Fruit fly (Drosophila melanogaster) whole organism, embryonic: Measurements from ENCODE around the gene eEF1alpha2.

Experiments used
- Atf6 ChIP-seq: fragments of 200-800 bp; sonication (Bioruptor generic); IDR thresholded peaks from 2 replicates; pipeline ENCODE4 v1.3.6; 2022; ENCODE audit warnings: missing biosample characterization, missing genetic modification characterization
- CG10267 ChIP-seq: fragments of 200-800 bp; sonication (Bioruptor generic); optimal IDR thresholded peaks from 2 replicates; lab custom pipeline; 2018; ENCODE audit warnings: missing biosample characterization, mild to moderate bottlenecking, missing genetic modification characterization, moderate library complexity
- CG10274 ChIP-seq: fragments of 200-800 bp; sonication (Bioruptor generic); optimal IDR thresholded peaks from 3 replicates; lab custom pipeline; 2017; ENCODE audit warnings: missing biosample characterization, mild to moderate bottlenecking, missing genetic modification characterization
- CG10543 ChIP-seq: fragments of 200-800 bp; sonication (Bioruptor generic); optimal IDR thresholded peaks from 3 replicates; lab custom pipeline; 2017; ENCODE audit warnings: missing biosample characterization, mild to moderate bottlenecking, missing genetic modification characterization, moderate library complexity
- CG12155 ChIP-seq: fragments of 200-800 bp; sonication (Bioruptor generic); optimal IDR thresholded peaks from 3 replicates; lab custom pipeline; 2016; ENCODE audit warnings: missing biosample characterization, missing genetic modification characterization
- CG12769 ChIP-seq: fragments of 200-800 bp; sonication (Bioruptor generic); optimal IDR thresholded peaks from 2 replicates; lab custom pipeline; 2019; ENCODE audit warnings: missing biosample characterization, mild to moderate bottlenecking, missing genetic modification characterization, moderate library complexity
- CG15011 ChIP-seq: fragments of 200-800 bp; sonication (Bioruptor generic); optimal IDR thresholded peaks from 3 replicates; lab custom pipeline; 2018; ENCODE audit warnings: missing biosample characterization, mild to moderate bottlenecking, missing genetic modification characterization
- CG17186 ChIP-seq: fragments of 200-800 bp; sonication (Bioruptor generic); optimal IDR thresholded peaks from 3 replicates; lab custom pipeline; 2017; ENCODE audit warnings: missing biosample characterization, missing genetic modification reagents, missing genetic modification characterization
- CG17328 ChIP-seq: fragments of 200-800 bp; sonication (Bioruptor generic); IDR thresholded peaks from 2 replicates; pipeline ENCODE4 v1.3.6; 2022; ENCODE audit warnings: missing biosample characterization, missing genetic modification characterization
- CG17829 ChIP-seq: fragments of 200-800 bp; optimal IDR thresholded peaks from 2 replicates; lab custom pipeline; 2019; ENCODE audit warnings: missing biosample characterization, mild to moderate bottlenecking, missing genetic modification characterization, moderate library complexity
- CG1832 ChIP-seq: fragments of 200-800 bp; sonication (Bioruptor generic); optimal IDR thresholded peaks from 2 replicates; lab custom pipeline; 2017; ENCODE audit warnings: missing biosample characterization, mild to moderate bottlenecking, missing genetic modification characterization, inconsistent platforms
- CG2116 ChIP-seq: fragments of 200-800 bp; sonication (Bioruptor generic); optimal IDR thresholded peaks from 3 replicates; lab custom pipeline; 2018; ENCODE audit warnings: missing biosample characterization, mild to moderate bottlenecking, missing genetic modification characterization
- CG31224 ChIP-seq: fragments of 200-800 bp; sonication (Bioruptor generic); IDR thresholded peaks from 2 replicates; pipeline ENCODE4 v1.3.6; 2022; ENCODE audit warnings: missing biosample characterization, missing genetic modification characterization
- CG32772 ChIP-seq: fragments of 200-800 bp; sonication (Bioruptor generic); IDR thresholded peaks from 2 replicates; pipeline ENCODE4 v1.3.6; 2022; ENCODE audit warnings: missing biosample characterization, missing genetic modification characterization
- CG4328 ChIP-seq: fragments of 200-800 bp; sonication (Bioruptor generic); optimal IDR thresholded peaks from 3 replicates; lab custom pipeline; 2017; ENCODE audit warnings: missing biosample characterization, missing genetic modification reagents, missing genetic modification characterization
- CG4820 ChIP-seq: fragments of 200-800 bp; sonication (Bioruptor generic); optimal IDR thresholded peaks from 3 replicates; lab custom pipeline; 2016; ENCODE audit warnings: missing biosample characterization, missing genetic modification characterization
- CG7745 ChIP-seq: fragments of 200-800 bp; sonication (Bioruptor generic); optimal IDR thresholded peaks from 2 replicates; lab custom pipeline; 2018; ENCODE audit warnings: missing biosample characterization, mild to moderate bottlenecking, missing genetic modification characterization, moderate library complexity
- CG8944 ChIP-seq: fragments of 200-800 bp; sonication (Bioruptor generic); optimal IDR thresholded peaks from 3 replicates; lab custom pipeline; 2016; ENCODE audit warnings: missing biosample characterization, missing genetic modification characterization
- CG9876 ChIP-seq: fragments of 200-800 bp; sonication (Bioruptor generic); optimal IDR thresholded peaks from 2 replicates; lab custom pipeline; 2016; ENCODE audit warnings: missing biosample characterization, missing genetic modification characterization
- Chrac-16 ChIP-seq: fragments of 200-800 bp; sonication (Bioruptor generic); optimal IDR thresholded peaks from 3 replicates; lab custom pipeline; 2016; ENCODE audit warnings: missing biosample characterization, missing genetic modification characterization
- D19B ChIP-seq: fragments of 200-800 bp; sonication (Bioruptor generic); optimal IDR thresholded peaks from 2 replicates; lab custom pipeline; 2017; ENCODE audit warnings: missing biosample characterization, mild to moderate bottlenecking, missing genetic modification characterization
- Deaf1 ChIP-seq: fragments of 200-800 bp; optimal IDR thresholded peaks from 3 replicates; lab custom pipeline; 2019; ENCODE audit warnings: missing biosample characterization, mild to moderate bottlenecking, missing genetic modification characterization, moderate library complexity
- Dp ChIP-seq: fragments of 200-800 bp; sonication (Bioruptor generic); optimal IDR thresholded peaks from 2 replicates; lab custom pipeline; 2018; ENCODE audit warnings: missing biosample characterization, mild to moderate bottlenecking, missing genetic modification characterization, moderate library complexity
- Ets65A ChIP-seq: fragments of 200-800 bp; sonication (Bioruptor generic); peaks from one replicate; lab custom pipeline; 2016; ENCODE audit warnings: missing biosample characterization, missing genetic modification characterization
- Fer1 ChIP-seq: fragments of 200-800 bp; sonication (Bioruptor generic); optimal IDR thresholded peaks from 2 replicates; lab custom pipeline; 2017; ENCODE audit warnings: missing biosample characterization, mild to moderate bottlenecking, missing genetic modification characterization
- Hmr ChIP-seq: fragments of 200-800 bp; sonication (Bioruptor generic); optimal IDR thresholded peaks from 3 replicates; lab custom pipeline; 2017; ENCODE audit warnings: mild to moderate bottlenecking, missing biosample characterization, missing genetic modification reagents, missing genetic modification characterization
- Kr ChIP-seq: fragments of 200-800 bp; sonication (Bioruptor generic); optimal IDR thresholded peaks from 2 replicates; lab custom pipeline; 2017; ENCODE audit warnings: missing biosample characterization, mild to moderate bottlenecking, missing genetic modification characterization
- Lhr ChIP-seq: fragments of 200-800 bp; sonication (Bioruptor generic); optimal IDR thresholded peaks from 3 replicates; lab custom pipeline; 2017; ENCODE audit warnings: mild to moderate bottlenecking, missing biosample characterization, missing genetic modification reagents, missing genetic modification characterization
- Max ChIP-seq: fragments of 200-800 bp; sonication (Bioruptor generic); optimal IDR thresholded peaks from 2 replicates; lab custom pipeline; 2016; ENCODE audit warnings: missing biosample characterization, mild to moderate bottlenecking, missing genetic modification characterization
- Meics ChIP-seq: fragments of 200-800 bp; sonication (Bioruptor generic); optimal IDR thresholded peaks from 2 replicates; lab custom pipeline; 2017; ENCODE audit warnings: missing biosample characterization, mild to moderate bottlenecking, missing genetic modification characterization
- NK7.1 ChIP-seq: fragments of 200-800 bp; sonication (Bioruptor generic); optimal IDR thresholded peaks from 3 replicates; lab custom pipeline; 2016; ENCODE audit warnings: missing biosample characterization, missing genetic modification characterization
- Poxn ChIP-seq: fragments of 200-800 bp; sonication (Bioruptor generic); IDR thresholded peaks from 2 replicates; pipeline ENCODE4 v1.3.6; 2022; ENCODE audit warnings: missing biosample characterization, missing genetic modification characterization
- Ptx1 ChIP-seq: fragments of 200-800 bp; sonication (Bioruptor generic); IDR thresholded peaks from 2 replicates; pipeline ENCODE4 v1.3.6; 2022; ENCODE audit warnings: missing biosample characterization, missing genetic modification characterization
- Sry-δ ChIP-seq: fragments of 200-800 bp; sonication (Bioruptor generic); optimal IDR thresholded peaks from 2 replicates; lab custom pipeline; 2016; ENCODE audit warnings: missing biosample characterization, missing genetic modification characterization
- ase ChIP-seq: fragments of 200-800 bp; sonication (Bioruptor generic); IDR thresholded peaks from 3 replicates; pipeline ENCODE4 v1.3.6; 2022; ENCODE audit warnings: missing biosample characterization, missing genetic modification characterization
- ato ChIP-seq: fragments of 200-800 bp; sonication (Bioruptor generic); IDR thresholded peaks from 2 replicates; pipeline ENCODE4 v1.3.6; 2022; ENCODE audit warnings: missing biosample characterization, missing genetic modification characterization; ENCODE audit not compliant: partially characterized antibody
- crc ChIP-seq: fragments of 200-800 bp; sonication (Bioruptor generic); optimal IDR thresholded peaks from 2 replicates; lab custom pipeline; 2016; ENCODE audit warnings: missing biosample characterization, missing genetic modification characterization
- dm ChIP-seq: fragments of 200-800 bp; sonication (Bioruptor generic); optimal IDR thresholded peaks from 3 replicates; lab custom pipeline; 2016; ENCODE audit warnings: missing biosample characterization, missing genetic modification characterization
- fd102C ChIP-seq: fragments of 200-800 bp; sonication (Bioruptor generic); optimal IDR thresholded peaks from 2 replicates; lab custom pipeline; 2018; ENCODE audit warnings: missing biosample characterization, mild to moderate bottlenecking, missing genetic modification characterization, moderate library complexity
- gcm ChIP-seq: fragments of 200-800 bp; sonication (Bioruptor generic); optimal IDR thresholded peaks from 2 replicates; lab custom pipeline; 2019; ENCODE audit warnings: missing biosample characterization, mild to moderate bottlenecking, missing genetic modification characterization, moderate library complexity
- hkb ChIP-seq, 2 experiments: fragments of 200-800 bp in 1 of 2; fragments of >200 bp in 1 of 2; sonication (Bioruptor generic) in 1 of 2; IDR thresholded peaks in 1 of 2; optimal IDR thresholded peaks in 1 of 2; 2 replicates each; pipeline versions ENCODE4 v1.3.6 to Lab custom; 2017 to 2022; ENCODE audit warnings: missing biosample characterization in 1 of 2, missing genetic modification characterization in 1 of 2
- inv ChIP-seq: fragments of 200-800 bp; sonication (Bioruptor generic); IDR thresholded peaks from 2 replicates; pipeline ENCODE4 v1.3.6; 2022; ENCODE audit warnings: missing biosample characterization, missing genetic modification characterization; ENCODE audit not compliant: partially characterized antibody
- lov ChIP-seq, 2 experiments: fragments of 200-800 bp in 1 of 2; fragments of >200 bp in 1 of 2; sonication (Bioruptor generic) in 1 of 2; IDR thresholded peaks in 1 of 2; optimal IDR thresholded peaks in 1 of 2; 2 replicates in 1 of 2; 3 replicates in 1 of 2; pipeline versions ENCODE4 v1.3.6 to Lab custom; 2017 to 2022; ENCODE audit warnings: missing biosample characterization in 1 of 2, missing genetic modification characterization in 1 of 2
- odd ChIP-seq: fragments of 200-800 bp; sonication (Bioruptor generic); optimal IDR thresholded peaks from 2 replicates; lab custom pipeline; 2017; ENCODE audit warnings: missing biosample characterization, mild to moderate bottlenecking, missing genetic modification characterization
- pita ChIP-seq: fragments of 200-800 bp; sonication (Bioruptor generic); optimal IDR thresholded peaks from 2 replicates; lab custom pipeline; 2017; ENCODE audit warnings: missing biosample characterization, mild to moderate bottlenecking, missing genetic modification characterization
- shn ChIP-seq: fragments of 200-800 bp; sonication (Bioruptor generic); optimal IDR thresholded peaks from 3 replicates; lab custom pipeline; 2016; ENCODE audit warnings: missing biosample characterization, missing genetic modification characterization
- sob ChIP-seq: fragments of 200-800 bp; sonication (Bioruptor generic); IDR thresholded peaks from 2 replicates; pipeline ENCODE4 v1.3.6; 2022; ENCODE audit warnings: missing biosample characterization, missing genetic modification characterization
- sug ChIP-seq: fragments of 200-800 bp; optimal IDR thresholded peaks from 2 replicates; lab custom pipeline; 2019; ENCODE audit warnings: missing biosample characterization, mild to moderate bottlenecking, missing genetic modification characterization, moderate library complexity
- zf30C ChIP-seq: fragments of 200-800 bp; sonication (Bioruptor generic); optimal IDR thresholded peaks from 3 replicates; lab custom pipeline; 2018; ENCODE audit warnings: missing biosample characterization, mild to moderate bottlenecking, missing genetic modification characterization

Gene eEF1alpha2

DNA sequence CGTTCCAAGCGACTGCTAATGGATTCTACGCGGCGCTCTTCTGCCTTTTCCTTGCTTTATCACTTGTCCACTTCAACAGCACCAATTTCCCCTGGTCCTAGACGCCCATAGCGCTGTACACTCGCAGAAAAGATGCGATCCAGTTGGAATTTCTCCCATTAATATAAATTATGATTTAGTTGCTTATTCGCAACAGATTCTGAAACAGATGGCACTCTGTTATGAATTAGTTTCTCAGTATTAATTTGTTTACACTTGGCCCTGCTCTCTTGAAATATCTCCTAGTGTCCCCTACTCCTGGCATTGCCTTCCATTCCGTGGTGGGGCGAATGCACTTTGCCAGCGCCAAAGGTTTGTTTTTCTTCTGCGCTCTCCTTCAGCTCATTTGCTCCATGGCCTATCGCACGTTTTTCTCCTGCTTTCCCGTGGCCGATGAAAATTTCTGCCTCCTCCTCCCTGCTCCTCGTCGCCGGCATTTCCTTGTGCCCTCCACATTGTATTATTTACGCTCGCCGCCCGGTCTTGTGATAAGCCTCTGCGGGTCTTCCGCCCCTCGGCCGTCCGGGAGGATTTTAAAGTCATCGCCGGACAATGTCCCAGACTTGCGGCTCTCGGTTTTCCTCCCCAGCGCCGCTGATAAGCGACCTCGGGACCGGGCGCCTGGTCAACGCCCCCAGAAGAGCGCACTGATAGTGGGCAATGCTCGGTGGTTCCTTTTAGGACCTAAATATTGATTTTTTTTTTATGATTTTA lies 31.9 kb upstream of the eEF1alpha2 start (continued):
- no peak for TF ChIP-seq dm (GFP tag; lab: Kevin White, UChicago)
- no peak for TF ChIP-seq odd (GFP tag; lab: Kevin White, UChicago)
- no peak for TF ChIP-seq D19B
- no peak for TF ChIP-seq NK7.1 (GFP tag; lab: Kevin White, UChicago)
- peak; percentile 31 for TF ChIP-seq CG8944 (GFP tag; lab: Kevin White, UChicago)
- TF ChIP-seq CG12155 (GFP tag; lab: Kevin White, UChicago), result no peak
- peak; percentile 45; the same call in 1 of the 2 replicates for TF ChIP-seq Ptx1 (GFP tag; lab: Robert Waterston, UW)
- TF ChIP-seq CG10267, result peak; percentile 56
- no peak for TF ChIP-seq Sry-δ (GFP tag; lab: Kevin White, UChicago)
- TF ChIP-seq gcm (GFP tag; lab: Kevin White, UChicago), result no peak
- TF ChIP-seq Kr (GFP tag; lab: Kevin White, UChicago), result no peak
- no peak for TF ChIP-seq Atf6 (GFP tag; lab: Robert Waterston, UW)
- TF ChIP-seq lov (optimal IDR thresholded peaks at IDR 0.05; lab: Kevin White, UChicago), result no peak
- peak; percentile 80 for TF ChIP-seq lov (GFP tag; IDR thresholded peaks at IDR 0.05; lab: Robert Waterston, UW)
- no peak for TF ChIP-seq Lhr (GFP tag; lab: Kevin White, UChicago)
- no peak for TF ChIP-seq CG7745 (tag; lab: Kevin White, UChicago)
- no peak for TF ChIP-seq Deaf1 (tag; lab: Kevin White, UChicago)
- TF ChIP-seq CG31224 (GFP tag; lab: Robert Waterston, UW), result no peak
- no peak for TF ChIP-seq CG10543 (GFP tag; lab: Kevin White, UChicago)
- TF ChIP-seq Hmr (GFP tag; lab: Kevin White, UChicago), result no peak
- TF ChIP-seq CG17328 (GFP tag; lab: Robert Waterston, UW), result 0 out of 2 replicates have a peak, but pooled peaks have one; percentile 21
- no peak for TF ChIP-seq sug (tag; lab: Kevin White, UChicago)
- TF ChIP-seq ase (GFP tag; lab: Robert Waterston, UW), result no peak
- no peak for TF ChIP-seq CG10274 (GFP tag; lab: Kevin White, UChicago)
- TF ChIP-seq crc (GFP tag; lab: Kevin White, UChicago), result no peak
- no peak for TF ChIP-seq CG15011 (GFP tag; lab: Kevin White, UChicago)
- TF ChIP-seq CG17829 (tag; lab: Kevin White, UChicago), result peak; percentile 77
- TF ChIP-seq CG1832 (GFP tag; lab: Kevin White, UChicago), result no peak
- no peak for TF ChIP-seq Chrac-16
- no peak for TF ChIP-seq Poxn (GFP tag; lab: Robert Waterston, UW)
- no peak for TF ChIP-seq ato (GFP tag; lab: Robert Waterston, UW)
- TF ChIP-seq CG4328 (GFP tag; lab: Kevin White, UChicago), result no peak
- TF ChIP-seq Dp, result no peak
- TF ChIP-seq Max (GFP tag; lab: Kevin White, UChicago), result no peak
- TF ChIP-seq fd102C (GFP tag; lab: Kevin White, UChicago), result no peak
- no peak for TF ChIP-seq CG9876 (GFP tag; lab: Kevin White, UChicago)
- no peak for TF ChIP-seq CG12769 (tag; lab: Kevin White, UChicago)
- TF ChIP-seq CG32772 (GFP tag; lab: Robert Waterston, UW), result 0 out of 2 replicates have a peak, but pooled peaks have one; percentile 11
- TF ChIP-seq sob (GFP tag; lab: Robert Waterston, UW), result no peak
- TF ChIP-seq pita (GFP tag; lab: Kevin White, UChicago), result no peak
- TF ChIP-seq CG17186, result no peak
- TF ChIP-seq zf30C (GFP tag; lab: Kevin White, UChicago), result peak; percentile 28
- TF ChIP-seq CG2116 (GFP tag; lab: Kevin White, UChicago), result no peak
- TF ChIP-seq shn, result no peak
- TF ChIP-seq CG4820 (GFP tag; lab: Kevin White, UChicago), result peak; percentile 24
- TF ChIP-seq Ets65A (GFP tag; lab: Kevin White, UChicago), result no peak
- no peak for TF ChIP-seq hkb (optimal IDR thresholded peaks at IDR 0.05; lab: Kevin White, UChicago)
- no peak for TF ChIP-seq hkb (GFP tag; IDR thresholded peaks at IDR 0.05; lab: Robert Waterston, UW)
- TF ChIP-seq inv (GFP tag; lab: Robert Waterston, UW), result no peak
- TF ChIP-seq Fer1 (GFP tag; lab: Kevin White, UChicago), result no peak
- no peak for TF ChIP-seq Meics (GFP tag; lab: Kevin White, UChicago)
